Fruit fly (Drosophila melanogaster) whole organism, embryonic: ENCODE data around the gene CG43867.

Experiments used
- Ada2b ChIP-seq: fragments of 200-800 bp; sonication (Bioruptor generic); IDR thresholded peaks from 2 replicates; pipeline ENCODE4 v1.3.6; 2022; ENCODE audit warnings: missing biosample characterization, missing genetic modification characterization
- Atf-2 ChIP-seq: fragments of 200-800 bp; sonication (Bioruptor generic); optimal IDR thresholded peaks from 2 replicates; lab custom pipeline; 2016; ENCODE audit warnings: missing biosample characterization, missing genetic modification characterization
- BtbVII ChIP-seq: fragments of 200-800 bp; sonication (Bioruptor generic); optimal IDR thresholded peaks from 3 replicates; lab custom pipeline; 2017; ENCODE audit warnings: missing biosample characterization, mild to moderate bottlenecking, missing genetic modification characterization
- CG11696 ChIP-seq: fragments of 200-800 bp; sonication (Bioruptor generic); IDR thresholded peaks from 2 replicates; pipeline ENCODE4 v1.3.6; 2022; ENCODE audit warnings: missing biosample characterization, missing genetic modification characterization
- CG12659 ChIP-seq: fragments of 200-800 bp; sonication (Bioruptor generic); optimal IDR thresholded peaks from 3 replicates; lab custom pipeline; 2017; ENCODE audit warnings: mild to moderate bottlenecking, missing biosample characterization, missing genetic modification reagents, missing genetic modification characterization
- CG1603 ChIP-seq: fragments of 200-800 bp; sonication (Bioruptor generic); optimal IDR thresholded peaks from 2 replicates; lab custom pipeline; 2019; ENCODE audit warnings: missing biosample characterization, mild to moderate bottlenecking, missing genetic modification characterization, moderate library complexity
- CG17612 ChIP-seq: fragments of 200-800 bp; sonication (Bioruptor generic); IDR thresholded peaks from 2 replicates; pipeline ENCODE4 v1.3.6; 2022; ENCODE audit warnings: missing biosample characterization, missing genetic modification characterization
- CG2712 ChIP-seq: fragments of 200-800 bp; optimal IDR thresholded peaks from 3 replicates; lab custom pipeline; 2019; ENCODE audit warnings: missing biosample characterization, mild to moderate bottlenecking, missing genetic modification characterization, moderate library complexity
- CG30403 ChIP-seq: fragments of 200-800 bp; sonication (Bioruptor generic); optimal IDR thresholded peaks from 3 replicates; lab custom pipeline; 2016; ENCODE audit warnings: missing biosample characterization, missing genetic modification characterization
- CG31388 ChIP-seq: fragments of 200-800 bp; sonication (Bioruptor generic); optimal IDR thresholded peaks from 2 replicates; lab custom pipeline; 2016; ENCODE audit warnings: missing biosample characterization, missing genetic modification characterization
- CG31441 ChIP-seq: fragments of 200-800 bp; sonication (Bioruptor generic); IDR thresholded peaks from 2 replicates; pipeline ENCODE4 v1.3.6; 2022; ENCODE audit warnings: missing biosample characterization, missing genetic modification characterization
- CG32532 ChIP-seq: fragments of 200-800 bp; sonication (Bioruptor generic); IDR thresholded peaks from 2 replicates; pipeline ENCODE4 v1.3.6; 2022; ENCODE audit warnings: missing biosample characterization, missing genetic modification characterization
- CG4854 ChIP-seq: fragments of 200-800 bp; sonication (Bioruptor generic); optimal IDR thresholded peaks from 2 replicates; lab custom pipeline; 2016; ENCODE audit warnings: missing biosample characterization, missing genetic modification characterization, inconsistent platforms
- CG5245 ChIP-seq: fragments of 200-800 bp; sonication (Bioruptor generic); optimal IDR thresholded peaks from 3 replicates; lab custom pipeline; 2016; ENCODE audit warnings: missing biosample characterization, missing genetic modification characterization
- CG6654 ChIP-seq: fragments of 200-800 bp; sonication (Bioruptor generic); optimal IDR thresholded peaks from 2 replicates; lab custom pipeline; 2017; ENCODE audit warnings: missing biosample characterization, mild to moderate bottlenecking, missing genetic modification characterization
- CG7839 ChIP-seq: fragments of 200-800 bp; sonication (Bioruptor generic); optimal IDR thresholded peaks from 3 replicates; lab custom pipeline; 2018; ENCODE audit warnings: missing biosample characterization, mild to moderate bottlenecking, missing genetic modification characterization, moderate library complexity
- CG8290 ChIP-seq, 3 experiments: fragments of 200-800 bp; sonication (Bioruptor generic); optimal IDR thresholded peaks; 2 replicates each; lab custom pipeline; 2016 to 2019; ENCODE audit warnings: missing biosample characterization in 3 of 3, missing genetic modification characterization in 3 of 3, mild to moderate bottlenecking in 2 of 3, moderate library complexity in 1 of 3
- CG8359 ChIP-seq: fragments of 200-800 bp; sonication (Bioruptor generic); optimal IDR thresholded peaks from 2 replicates; lab custom pipeline; 2017; ENCODE audit warnings: missing biosample characterization, mild to moderate bottlenecking, missing genetic modification characterization, borderline replicate concordance
- CG9932 ChIP-seq: fragments of 200-800 bp; sonication (Bioruptor generic); IDR thresholded peaks from 2 replicates; pipeline ENCODE4 v1.3.6; 2022; ENCODE audit warnings: missing biosample characterization, missing genetic modification characterization
- Drgx ChIP-seq: fragments of 200-800 bp; sonication (Bioruptor generic); IDR thresholded peaks from 2 replicates; pipeline ENCODE4 v1.3.6; 2022; ENCODE audit warnings: missing biosample characterization, missing genetic modification characterization
- Ets65A ChIP-seq: fragments of 200-800 bp; sonication (Bioruptor generic); peaks from one replicate; lab custom pipeline; 2016; ENCODE audit warnings: missing biosample characterization, missing genetic modification characterization
- Fer1 ChIP-seq: fragments of 200-800 bp; sonication (Bioruptor generic); optimal IDR thresholded peaks from 2 replicates; lab custom pipeline; 2017; ENCODE audit warnings: missing biosample characterization, mild to moderate bottlenecking, missing genetic modification characterization
- HHEX ChIP-seq: fragments of 200-800 bp; sonication (Bioruptor generic); optimal IDR thresholded peaks from 3 replicates; lab custom pipeline; 2017; ENCODE audit warnings: missing biosample characterization, mild to moderate bottlenecking, missing genetic modification characterization, missing genetic modification reagents
- HLH3B ChIP-seq: fragments of 200-800 bp; sonication (Bioruptor generic); IDR thresholded peaks from 2 replicates; pipeline ENCODE4 v1.3.6; 2022; ENCODE audit warnings: missing biosample characterization, missing genetic modification characterization
- Hmr ChIP-seq: fragments of 200-800 bp; sonication (Bioruptor generic); optimal IDR thresholded peaks from 3 replicates; lab custom pipeline; 2017; ENCODE audit warnings: mild to moderate bottlenecking, missing biosample characterization, missing genetic modification reagents, missing genetic modification characterization
- MTF-1 ChIP-seq: fragments of 200-800 bp; sonication (Bioruptor generic); optimal IDR thresholded peaks from 2 replicates; lab custom pipeline; 2018; ENCODE audit warnings: missing biosample characterization, mild to moderate bottlenecking, missing genetic modification characterization, borderline replicate concordance
- Pdp1 ChIP-seq, 2 experiments: fragments of 200-800 bp; sonication (Bioruptor generic); optimal IDR thresholded peaks; 3 replicates each; lab custom pipeline; 2016; ENCODE audit warnings: missing biosample characterization in 2 of 2, missing genetic modification characterization in 2 of 2, mild to moderate bottlenecking in 1 of 2, moderate library complexity in 1 of 2
- Ptx1 ChIP-seq: fragments of 200-800 bp; sonication (Bioruptor generic); IDR thresholded peaks from 2 replicates; pipeline ENCODE4 v1.3.6; 2022; ENCODE audit warnings: missing biosample characterization, missing genetic modification characterization
- Sox100B ChIP-seq: fragments of 200-800 bp; sonication (Bioruptor generic); optimal IDR thresholded peaks from 3 replicates; lab custom pipeline; 2018; ENCODE audit warnings: missing biosample characterization, mild to moderate bottlenecking, missing genetic modification characterization
- Usf ChIP-seq: fragments of 200-800 bp; sonication (Bioruptor generic); optimal IDR thresholded peaks from 2 replicates; lab custom pipeline; 2017; ENCODE audit warnings: missing genotype, missing biosample characterization, missing genetic modification characterization
- ci ChIP-seq: fragments of 200-800 bp; sonication (Bioruptor generic); IDR thresholded peaks from 3 replicates; pipeline ENCODE4 v1.3.6; 2022; ENCODE audit warnings: missing biosample characterization, missing genetic modification characterization
- corto ChIP-seq: fragments of 200-800 bp; sonication (Bioruptor generic); optimal IDR thresholded peaks from 2 replicates; lab custom pipeline; 2016; ENCODE audit warnings: missing biosample characterization, mild to moderate bottlenecking, missing genetic modification characterization, moderate library complexity
- crc ChIP-seq: fragments of 200-800 bp; sonication (Bioruptor generic); optimal IDR thresholded peaks from 2 replicates; lab custom pipeline; 2016; ENCODE audit warnings: missing biosample characterization, missing genetic modification characterization
- da ChIP-seq: fragments of 200-800 bp; sonication (Bioruptor generic); optimal IDR thresholded peaks from 2 replicates; lab custom pipeline; 2016; ENCODE audit warnings: missing biosample characterization, missing genetic modification characterization
- danr ChIP-seq: fragments of 200-800 bp; sonication (Bioruptor generic); IDR thresholded peaks from 2 replicates; pipeline ENCODE4 v1.3.6; 2022; ENCODE audit warnings: missing biosample characterization, missing genetic modification characterization
- dm ChIP-seq: fragments of 200-800 bp; sonication (Bioruptor generic); optimal IDR thresholded peaks from 3 replicates; lab custom pipeline; 2016; ENCODE audit warnings: missing biosample characterization, missing genetic modification characterization
- gcm2 ChIP-seq: fragments of 200-800 bp; sonication (Bioruptor generic); optimal IDR thresholded peaks from 2 replicates; lab custom pipeline; 2016; ENCODE audit warnings: missing biosample characterization, missing genetic modification characterization
- gro ChIP-seq: fragments of 200-800 bp; sonication (Bioruptor generic); optimal IDR thresholded peaks from 2 replicates; lab custom pipeline; 2016; ENCODE audit warnings: missing biosample characterization, missing genetic modification characterization
- jumu ChIP-seq: fragments of 200-800 bp; sonication (Bioruptor generic); optimal IDR thresholded peaks from 3 replicates; lab custom pipeline; 2016; ENCODE audit warnings: missing biosample characterization, missing genetic modification characterization
- lbe ChIP-seq: fragments of 200-800 bp; sonication (Bioruptor generic); optimal IDR thresholded peaks from 2 replicates; lab custom pipeline; 2016; ENCODE audit warnings: missing biosample characterization, mild to moderate bottlenecking, missing genetic modification characterization
- lmd ChIP-seq: fragments of 200-800 bp; sonication (Bioruptor generic); IDR thresholded peaks from 2 replicates; pipeline ENCODE4 v1.3.6; 2022; ENCODE audit warnings: missing biosample characterization, missing genetic modification characterization
- lov ChIP-seq, 2 experiments: fragments of 200-800 bp in 1 of 2; fragments of >200 bp in 1 of 2; sonication (Bioruptor generic) in 1 of 2; IDR thresholded peaks in 1 of 2; optimal IDR thresholded peaks in 1 of 2; 2 replicates in 1 of 2; 3 replicates in 1 of 2; pipeline versions ENCODE4 v1.3.6 to Lab custom; 2017 to 2022; ENCODE audit warnings: missing biosample characterization in 1 of 2, missing genetic modification characterization in 1 of 2
- sens ChIP-seq: fragments of 200-800 bp; sonication (Bioruptor generic); peaks from one replicate; lab custom pipeline; 2016; ENCODE audit warnings: missing biosample characterization, missing genetic modification characterization
- sisA ChIP-seq: fragments of 200-800 bp; sonication (Bioruptor generic); IDR thresholded peaks from 2 replicates; pipeline ENCODE4 v1.3.6; 2022; ENCODE audit warnings: missing biosample characterization, missing genetic modification characterization
- slbo ChIP-seq: fragments of 200-800 bp; sonication (Bioruptor generic); IDR thresholded peaks from 2 replicates; pipeline ENCODE4 v1.3.6; 2022; ENCODE audit warnings: missing biosample characterization, missing genetic modification characterization
- tna ChIP-seq: fragments of 200-800 bp; sonication (Bioruptor generic); IDR thresholded peaks from 2 replicates; pipeline ENCODE4 v1.3.6; 2022; ENCODE audit warnings: missing biosample characterization, missing genetic modification characterization; ENCODE audit not compliant: partially characterized antibody
- trh ChIP-seq: fragments of 200-800 bp; sonication (Bioruptor generic); optimal IDR thresholded peaks from 2 replicates; lab custom pipeline; 2016; ENCODE audit warnings: missing biosample characterization, missing genetic modification characterization
- unpg ChIP-seq: fragments of 200-800 bp; sonication (Bioruptor generic); optimal IDR thresholded peaks from 3 replicates; lab custom pipeline; 2018; ENCODE audit warnings: missing biosample characterization, mild to moderate bottlenecking, missing genetic modification characterization, moderate library complexity
- usp ChIP-seq: fragments of >200 bp; optimal IDR thresholded peaks from 2 replicates; lab custom pipeline; 2017; ENCODE audit warnings: missing biosample characterization, missing genetic modification characterization
- zfh1 ChIP-seq: fragments of 200-800 bp; sonication (Bioruptor generic); IDR thresholded peaks from 3 replicates; pipeline ENCODE4 v1.3.6; 2022; ENCODE audit warnings: missing biosample characterization, missing genetic modification characterization

CG43867 gene

DNA sequence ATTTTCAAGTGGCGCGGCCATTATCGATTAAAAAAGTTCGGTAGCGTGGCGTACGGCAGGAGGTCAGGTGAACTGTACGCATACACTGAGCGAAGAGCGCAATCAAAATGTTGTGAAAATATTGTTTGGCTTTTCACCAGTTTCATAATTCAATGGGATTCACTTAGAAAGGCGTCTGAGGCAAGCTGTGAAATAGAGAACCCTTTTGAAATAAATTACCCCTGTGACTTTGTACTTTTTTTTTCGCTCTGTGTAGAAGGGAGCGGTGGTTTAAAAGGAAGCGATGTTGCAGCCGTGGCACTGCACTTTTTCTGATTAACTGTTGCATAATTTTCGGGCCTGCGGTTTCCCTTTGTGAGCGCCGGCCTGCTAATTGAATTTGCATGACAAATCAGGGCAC lies 54.0 kb downstream of the CG43867 start (continued):
- no peak for TF ChIP-seq danr (GFP tag; lab: Robert Waterston, UW)
- TF ChIP-seq Pdp1 (GFP tag; optimal IDR thresholded peaks at IDR 0.05; lab: Kevin White, UChicago): peak in 1 of 2 experiments; percentile 5
- peak; percentile 4 for TF ChIP-seq jumu
- TF ChIP-seq CG31441: 0 out of 2 replicates have a peak, but pooled peaks have one; percentile 30
- TF ChIP-seq ci: no peak
- 0 out of 2 replicates have a peak, but pooled peaks have one; percentile 24 for TF ChIP-seq Drgx (GFP tag; lab: Robert Waterston, UW)
- no peak for TF ChIP-seq tna
- peak; percentile 36 for TF ChIP-seq CG7839 (tag; lab: Kevin White, UChicago)
- TF ChIP-seq CG1603 (tag; lab: Kevin White, UChicago): peak; percentile 36
- peak; percentile 2 for TF ChIP-seq HHEX (GFP tag; lab: Kevin White, UChicago)
- no peak for TF ChIP-seq CG8290 (GFP tag; optimal IDR thresholded peaks at IDR 0.05; lab: Kevin White, UChicago)
- TF ChIP-seq CG8290 (tag; optimal IDR thresholded peaks at IDR 0.05; lab: Kevin White, UChicago): peak in 1 of 2 experiments; percentile 18
- no peak for TF ChIP-seq CG4854 (GFP tag; lab: Kevin White, UChicago)
- no peak for TF ChIP-seq CG6654 (GFP tag; lab: Kevin White, UChicago)
- TF ChIP-seq trh (GFP tag; lab: Kevin White, UChicago): no peak
- TF ChIP-seq lmd: no peak
- TF ChIP-seq CG31388 (GFP tag; lab: Kevin White, UChicago): no peak
- peak; percentile 18; the same call in 1 of the 2 replicates for TF ChIP-seq CG32532
- peak; percentile 3 for TF ChIP-seq BtbVII (GFP tag; lab: Kevin White, UChicago)
- TF ChIP-seq Fer1 (GFP tag; lab: Kevin White, UChicago): peak; percentile 36
- TF ChIP-seq Sox100B: no peak
- TF ChIP-seq CG30403 (GFP tag; lab: Kevin White, UChicago): peak; percentile 13
- TF ChIP-seq CG5245 (GFP tag; lab: Kevin White, UChicago): no peak
- no peak for TF ChIP-seq CG8359 (GFP tag; lab: Kevin White, UChicago)
- TF ChIP-seq MTF-1 (GFP tag; lab: Kevin White, UChicago): no peak
- peak; percentile 32; the same call in 1 of the 2 replicates for TF ChIP-seq Ptx1 (GFP tag; lab: Robert Waterston, UW)
- TF ChIP-seq lbe (GFP tag; lab: Kevin White, UChicago): no peak
- peak; percentile 8 for TF ChIP-seq sens (GFP tag; lab: Kevin White, UChicago)
- peak; percentile 89 for TF ChIP-seq Ets65A (GFP tag; lab: Kevin White, UChicago)
- no peak for TF ChIP-seq da (GFP tag; lab: Kevin White, UChicago)
- no peak for TF ChIP-seq gro
- TF ChIP-seq corto: no peak
- peak; percentile 16; the same call in 1 of the 2 replicates for TF ChIP-seq sisA (GFP tag; lab: Robert Waterston, UW)
- peak; percentile 42; the same call in 1 of the 3 replicates for TF ChIP-seq zfh1 (GFP tag; lab: Robert Waterston, UW)
- TF ChIP-seq Hmr (GFP tag; lab: Kevin White, UChicago): peak; percentile 19
- TF ChIP-seq usp (GFP tag; lab: Kevin White, UChicago): no peak
- TF ChIP-seq lov (optimal IDR thresholded peaks at IDR 0.05; lab: Kevin White, UChicago): no peak
- TF ChIP-seq lov (GFP tag; IDR thresholded peaks at IDR 0.05; lab: Robert Waterston, UW): no peak
- TF ChIP-seq Ada2b: peak; percentile 19; the same call in 1 of the 2 replicates
- TF ChIP-seq CG11696: no peak
- TF ChIP-seq CG12659: peak; percentile 7
- TF ChIP-seq unpg (GFP tag; lab: Kevin White, UChicago): peak; percentile 29
- no peak for TF ChIP-seq Usf (GFP tag; lab: Kevin White, UChicago)
- TF ChIP-seq dm (GFP tag; lab: Kevin White, UChicago): no peak
- peak; percentile 24; the same call in 1 of the 2 replicates for TF ChIP-seq slbo (GFP tag; lab: Robert Waterston, UW)
- 0 out of 2 replicates have a peak, but pooled peaks have one; percentile 11 for TF ChIP-seq HLH3B (GFP tag; lab: Robert Waterston, UW)
- no peak for TF ChIP-seq gcm2 (GFP tag; lab: Kevin White, UChicago)
- no peak for TF ChIP-seq crc (GFP tag; lab: Kevin White, UChicago)
- 0 out of 2 replicates have a peak, but pooled peaks have one; percentile 11 for TF ChIP-seq CG9932 (GFP tag; lab: Robert Waterston, UW)
- TF ChIP-seq CG2712 (tag; lab: Kevin White, UChicago): peak; percentile 8
- TF ChIP-seq Atf-2 (GFP tag; lab: Kevin White, UChicago): peak; percentile 4
- no peak for TF ChIP-seq CG17612
